Fruit fly (Drosophila melanogaster): ENCODE measurements around the gene bchs.
A peak's percentile ranks its signal among the peaks of the same experiment; 100 is the strongest.

Gene bchs

DNA sequence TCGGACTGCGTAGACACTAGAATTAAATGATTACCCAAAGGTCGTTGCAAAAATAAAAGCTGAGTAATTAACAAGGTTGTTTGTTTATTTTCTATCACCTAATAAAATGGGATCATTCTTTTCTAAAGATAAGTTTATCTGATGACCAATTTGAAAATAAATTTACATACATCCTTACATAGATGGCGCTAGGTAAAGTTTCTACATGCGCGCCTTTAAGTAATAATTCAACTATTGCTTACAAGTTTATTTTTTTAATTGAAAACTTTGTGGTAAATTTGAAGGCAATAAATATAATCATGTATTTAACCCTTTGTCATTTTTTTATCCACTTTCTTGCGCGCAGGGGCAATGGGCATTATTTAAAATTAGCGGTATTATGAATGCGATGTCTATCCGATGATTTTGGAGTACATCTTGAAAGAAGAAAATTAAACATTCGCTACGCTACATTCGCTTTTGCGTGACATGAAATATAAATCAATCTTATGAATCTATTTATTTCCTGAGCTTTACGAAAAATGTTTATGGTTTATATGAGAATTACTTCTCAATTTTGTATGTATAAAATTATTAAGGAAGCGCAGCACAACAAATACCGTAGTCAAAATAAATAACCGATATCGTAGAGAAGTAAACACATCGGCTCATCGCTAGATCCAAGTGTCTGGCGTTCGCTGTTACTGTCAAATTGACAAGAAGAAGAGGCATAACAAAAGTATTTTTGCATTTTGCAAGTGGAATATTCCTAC, 42.0 kb downstream of the bchs start, which contains the start of gene CG9044 (continued):
- TF ChIP-seq CG34422 (GFP tag; IDR thresholded peaks at IDR 0.05) (peak; percentile 49; the same call in 1 of the 3 replicates), shn (GFP tag; optimal IDR thresholded peaks at IDR 0.05) (peak; percentile 57), CG12155 (GFP tag; optimal IDR thresholded peaks at IDR 0.05) (peak; percentile 57), sens (GFP tag) (peak; percentile 87), h (optimal IDR thresholded peaks at IDR 0.05) (no peak)

DNA sequence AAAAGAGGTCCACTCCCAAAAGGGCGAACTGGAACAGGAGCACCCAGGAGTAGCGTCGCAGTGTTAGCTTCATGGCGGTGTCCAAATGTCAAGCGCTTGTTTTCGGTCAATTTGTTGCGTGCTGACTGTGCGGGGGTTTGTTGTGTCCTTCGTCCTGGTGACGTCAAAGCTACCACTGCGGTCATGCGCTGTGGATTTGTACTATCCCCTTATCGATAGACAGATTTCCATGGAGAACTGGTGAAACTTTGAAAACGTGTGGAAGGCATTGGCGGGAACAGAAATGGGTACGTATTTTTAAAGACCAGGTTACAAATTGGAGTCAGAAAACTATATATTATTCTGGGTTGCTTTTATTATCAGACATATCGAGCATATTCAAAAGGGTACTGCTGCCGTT, 49.2 kb downstream of the bchs start, which contains the start of gene CG13999:
Gene CG13999, minus strand, starts transcription at position 314 of the 400 bp plus-strand sequence.
- TF ChIP-seq NfI (GFP tag; optimal IDR thresholded peaks at IDR 0.05), result no peak
- TF ChIP-seq CG11398 (GFP tag; optimal IDR thresholded peaks at IDR 0.05), result no peak
- TF ChIP-seq pan (optimal IDR thresholded peaks at IDR 0.05), result no peak
- TF ChIP-seq pan (GFP tag; optimal IDR thresholded peaks at IDR 0.05 in 1 of 2, IDR thresholded peaks at IDR 0.05 in 1 of 2), result no peak
- TF ChIP-seq Xbp1 (GFP tag; optimal IDR thresholded peaks at IDR 0.05), result no peak
- no peak for TF ChIP-seq CG12219 (GFP tag; optimal IDR thresholded peaks at IDR 0.05)
- no peak for TF ChIP-seq nerfin-1 (tag; optimal IDR thresholded peaks at IDR 0.05)
- no peak for TF ChIP-seq Trl (optimal IDR thresholded peaks at IDR 0.05)
- TF ChIP-seq Trl (GFP tag; optimal IDR thresholded peaks at IDR 0.05), result no peak
- peak; percentile 21 for TF ChIP-seq Med (GFP tag)
- TF ChIP-seq sug (tag; optimal IDR thresholded peaks at IDR 0.05), result no peak
- TF ChIP-seq ewg (GFP tag; optimal IDR thresholded peaks at IDR 0.05), result peak; percentile 91
- no peak for TF ChIP-seq pb (GFP tag; optimal IDR thresholded peaks at IDR 0.05)
- no peak for TF ChIP-seq HLH4C (GFP tag; IDR thresholded peaks at IDR 0.05; ENCODE audit: partially characterized antibody)
- TF ChIP-seq prd (optimal IDR thresholded peaks at IDR 0.05), result no peak
- TF ChIP-seq prd (GFP tag; IDR thresholded peaks at IDR 0.05), result no peak
- TF ChIP-seq pzg (GFP tag; optimal IDR thresholded peaks at IDR 0.05), result peak; percentile 2
- TF ChIP-seq HLH3B (GFP tag; IDR thresholded peaks at IDR 0.05), result no peak
- no peak for TF ChIP-seq scrt (GFP tag; optimal IDR thresholded peaks at IDR 0.05)
- TF ChIP-seq Atf3 (GFP tag; optimal IDR thresholded peaks at IDR 0.05), result no peak
- peak; percentile 44; the same call in 1 of the 2 replicates for TF ChIP-seq E2f2 (GFP tag; IDR thresholded peaks at IDR 0.05)
- no peak for TF ChIP-seq esg (GFP tag; conservative IDR thresholded peaks at IDR 0.05)
- TF ChIP-seq sqz (GFP tag; optimal IDR thresholded peaks at IDR 0.05), result no peak
- no peak for TF ChIP-seq CG15514 (GFP tag; optimal IDR thresholded peaks at IDR 0.05)
- no peak for TF ChIP-seq peb (GFP tag; IDR thresholded peaks at IDR 0.05)
- peak; percentile 30 for TF ChIP-seq Dp (GFP tag; optimal IDR thresholded peaks at IDR 0.05)
- no peak for TF ChIP-seq CG17829 (tag; optimal IDR thresholded peaks at IDR 0.05)

DNA sequence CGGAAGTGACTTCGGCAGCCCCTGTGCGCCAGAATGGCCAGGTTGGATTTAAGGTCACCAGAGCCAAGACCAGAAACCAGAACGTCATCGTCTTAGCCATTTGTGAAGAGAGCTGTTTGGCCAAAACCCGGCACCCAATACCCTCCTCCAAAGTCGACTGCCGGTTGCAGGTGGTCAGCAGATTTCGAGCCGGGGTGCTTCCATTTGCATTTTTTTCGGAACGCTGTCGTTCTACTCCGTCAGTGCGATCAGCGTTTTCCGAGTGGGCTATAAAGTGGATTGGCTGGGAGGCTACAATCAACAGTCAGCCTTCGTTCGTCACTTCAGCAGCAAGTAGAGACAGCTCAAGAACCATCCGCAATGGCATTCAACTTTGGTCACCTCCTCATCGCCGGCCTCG, 49.7 kb downstream of the bchs start, which contains the start of the genes CG13998 and Vm26Ab:
Gene CG13998, minus strand, starts transcription at position 114 of the 400 bp plus-strand sequence.
Gene Vm26Ab, plus strand, starts transcription at position 299 of the 400 bp plus-strand sequence.
- TF ChIP-seq Dbx (GFP tag; IDR thresholded peaks at IDR 0.05) (no peak), Mrtf (GFP tag; IDR thresholded peaks at IDR 0.05) (0 out of 3 replicates have a peak, but pooled peaks have one; percentile 9), Med (GFP tag) (peak; percentile 26), Jarid2 (GFP tag; optimal IDR thresholded peaks at IDR 0.05) (no peak)

DNA sequence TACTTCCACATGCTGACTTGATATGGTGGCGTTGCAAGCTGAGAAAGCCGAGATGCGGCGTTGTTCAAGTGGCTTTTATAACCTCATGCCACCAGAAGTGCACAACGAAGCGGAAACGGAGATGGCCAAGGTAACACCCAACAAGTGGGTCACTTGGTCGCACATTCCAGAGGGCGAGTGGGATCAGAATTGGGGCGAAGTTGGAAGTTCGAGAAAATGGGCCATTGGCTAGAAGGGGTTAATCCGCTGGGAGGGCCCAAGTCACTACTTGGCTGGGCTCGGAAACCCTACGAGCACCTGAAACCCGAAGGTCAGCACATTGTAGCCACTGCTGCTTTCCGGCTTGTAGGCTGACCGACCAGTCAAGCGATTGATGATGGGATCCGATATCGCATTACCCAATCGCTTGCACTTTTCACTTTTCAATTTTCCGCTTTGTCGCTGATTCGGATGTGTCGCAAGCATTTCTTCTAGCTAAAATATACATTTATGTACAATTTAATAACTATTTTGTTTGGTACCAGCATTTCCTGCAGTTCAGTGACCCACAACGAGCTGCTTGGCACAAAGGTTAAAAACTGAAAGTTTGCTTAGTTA, 51.7 kb downstream of the bchs start, which contains the start of gene Vm26Ac:
Gene Vm26Ac, minus strand, starts transcription at position 51 of the 597 bp plus-strand sequence.
- 0 out of 2 replicates have a peak, but pooled peaks have one; percentile 30 for TF ChIP-seq nerfin-2 (GFP tag; IDR thresholded peaks at IDR 0.05; ENCODE audit: partially characterized antibody)
- no peak for TF ChIP-seq zf30C (GFP tag; optimal IDR thresholded peaks at IDR 0.05)
